Worm (Caenorhabditis elegans): ENCODE data around the gene F57G9.3.

The F57G9.3 gene

DNA sequence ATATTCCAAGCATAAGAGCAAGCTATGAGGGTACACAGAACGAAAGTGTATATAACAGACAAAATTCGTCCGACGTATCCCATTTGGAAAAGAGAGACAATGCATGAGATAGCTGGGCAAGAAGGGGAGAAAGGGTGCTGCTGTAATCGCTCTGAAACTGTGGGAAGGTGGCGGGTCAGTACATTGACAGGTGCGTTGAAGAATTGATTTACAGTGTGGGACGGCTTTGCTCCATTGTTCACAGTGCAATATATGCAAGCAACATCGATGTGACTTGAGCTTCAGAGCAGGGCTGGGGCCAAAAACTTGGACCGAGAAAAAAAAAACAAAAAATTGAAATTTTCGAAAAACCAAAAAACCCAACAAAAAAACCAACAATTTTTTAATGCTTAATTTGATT is at the start of gene F57G9.3:
Gene F57G9.3 (minus strand): TSS at position 101 of the 400 bp plus-strand sequence.
- TF ChIP-seq ama-1 (optimal IDR thresholded peaks at IDR 0.05), result no peak
- TF ChIP-seq nhr-25 (tag; optimal IDR thresholded peaks at IDR 0.05), result no peak
- no peak for TF ChIP-seq ceh-16 (tag; optimal IDR thresholded peaks at IDR 0.05)
- no peak for TF ChIP-seq nhr-23 (tag; optimal IDR thresholded peaks at IDR 0.05)
- no peak for TF ChIP-seq zag-1 (tag; optimal IDR thresholded peaks at IDR 0.05)
- TF ChIP-seq fkh-10 (GFP tag; optimal IDR thresholded peaks at IDR 0.05), result no peak
- no peak for TF ChIP-seq nhr-67 (tag; optimal IDR thresholded peaks at IDR 0.05)
- TF ChIP-seq ztf-4 (tag; optimal IDR thresholded peaks at IDR 0.05), result no peak
- TF ChIP-seq snpc-4 (tag; optimal IDR thresholded peaks at IDR 0.05), result no peak
- TF ChIP-seq lsy-12 (tag; optimal IDR thresholded peaks at IDR 0.05), result no peak
- no peak for TF ChIP-seq fos-1 (tag; optimal IDR thresholded peaks at IDR 0.05)
- no peak for TF ChIP-seq ceh-82 (tag; optimal IDR thresholded peaks at IDR 0.05)
- no peak for TF ChIP-seq egl-5 (tag; optimal IDR thresholded peaks at IDR 0.05)
- no peak for TF ChIP-seq nhr-28 (tag; optimal IDR thresholded peaks at IDR 0.05)
- no peak for TF ChIP-seq unc-62 (GFP tag; optimal IDR thresholded peaks at IDR 0.05)
- no peak for TF ChIP-seq R02D3.7 (tag; optimal IDR thresholded peaks at IDR 0.05)

DNA sequence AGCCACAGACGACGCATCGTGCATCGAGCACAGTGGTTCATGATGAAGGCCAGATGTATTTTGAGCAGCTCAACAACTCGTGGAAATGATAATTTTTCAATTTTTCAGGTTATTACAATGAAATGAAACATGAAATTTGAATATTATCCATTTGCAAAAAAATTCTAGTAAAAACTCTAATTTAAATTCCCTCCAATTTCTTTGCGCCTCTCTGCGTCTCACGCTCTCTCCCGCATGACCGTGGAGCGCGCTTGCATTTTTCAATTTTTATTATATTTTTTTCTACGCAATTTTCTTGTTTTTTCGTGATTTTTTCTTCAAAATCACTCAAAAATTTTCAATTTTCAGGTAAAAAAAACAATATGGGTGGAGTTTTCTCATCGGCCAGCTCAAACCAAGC is 49.4 kb upstream of the F57G9.3 start, which contains the start of gene tag-281:
Gene tag-281 (plus strand): TSS at position 340 of the 400 bp plus-strand sequence.
- TF ChIP-seq ceh-82 (tag; optimal IDR thresholded peaks at IDR 0.05) (peak; percentile 44), ceh-28 (tag; optimal IDR thresholded peaks at IDR 0.05) (peak; percentile 52), fkh-10 (GFP tag; optimal IDR thresholded peaks at IDR 0.05) (peak; percentile 33), R02D3.7 (tag; optimal IDR thresholded peaks at IDR 0.05) (peak; percentile 72), elt-3 (tag; optimal IDR thresholded peaks at IDR 0.05) (no peak), aly-2 (tag; optimal IDR thresholded peaks at IDR 0.05) (no peak), jun-1 (tag; optimal IDR thresholded peaks at IDR 0.05) (peak; percentile 52), unc-62 (GFP tag; optimal IDR thresholded peaks at IDR 0.05) (no peak), egl-5 (tag; optimal IDR thresholded peaks at IDR 0.05) (peak; percentile 52), egl-27 (tag; optimal IDR thresholded peaks at IDR 0.05) (no peak), ama-1 (optimal IDR thresholded peaks at IDR 0.05) (no peak), skn-1 (tag; optimal IDR thresholded peaks at IDR 0.05) (peak; percentile 52), tbx-2 (tag; optimal IDR thresholded peaks at IDR 0.05) (peak; percentile 6), lin-39 (tag; optimal IDR thresholded peaks at IDR 0.05) (peak; percentile 49), nhr-12 (tag; optimal IDR thresholded peaks at IDR 0.05) (no peak), hmg-11 (tag; optimal IDR thresholded peaks at IDR 0.05) (peak; percentile 22), ceh-16 (tag; optimal IDR thresholded peaks at IDR 0.05) (no peak), nfya-1 (tag; optimal IDR thresholded peaks at IDR 0.05; ENCODE audit: insufficient read depth) (peak; percentile 90), ceh-9 (tag; optimal IDR thresholded peaks at IDR 0.05) (no peak), pha-4 (tag; optimal IDR thresholded peaks at IDR 0.05) (peak; percentile 87), snpc-4 (tag; optimal IDR thresholded peaks at IDR 0.05) (peak; percentile 69), nhr-11 (tag; optimal IDR thresholded peaks at IDR 0.05) (no peak), pqm-1 (tag; optimal IDR thresholded peaks at IDR 0.05) (peak; percentile 53), nhr-77 (tag; optimal IDR thresholded peaks at IDR 0.05) (no peak), nhr-23 (tag; optimal IDR thresholded peaks at IDR 0.05) (peak; percentile 91), fos-1 (tag; optimal IDR thresholded peaks at IDR 0.05) (no peak), lin-15B (tag; optimal IDR thresholded peaks at IDR 0.05) (peak; percentile 92), nhr-67 (tag; optimal IDR thresholded peaks at IDR 0.05) (no peak)

DNA sequence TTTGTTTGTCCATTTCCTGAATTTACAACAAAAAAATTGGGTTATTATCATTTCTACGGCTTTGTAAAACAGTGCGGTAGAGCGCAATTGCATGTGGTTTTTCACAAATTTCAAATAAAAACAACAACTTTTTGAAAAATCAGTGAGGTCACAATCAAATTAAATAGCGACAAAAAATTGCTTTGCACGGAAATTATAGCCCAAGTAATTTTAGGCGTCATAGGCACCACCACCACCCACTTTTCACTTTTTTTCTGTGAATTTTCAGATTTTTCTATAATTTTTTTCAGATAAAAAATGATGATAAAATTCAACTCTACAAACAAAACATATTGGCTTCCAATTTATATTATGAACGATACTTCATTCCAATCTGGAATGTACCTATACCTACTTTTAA is 47.3 kb upstream of the F57G9.3 start, which contains the start of gene sre-38:
Gene sre-38 (plus strand): TSS at position 301 of the 400 bp plus-strand sequence.
- TF ChIP-seq egl-5 (tag; optimal IDR thresholded peaks at IDR 0.05) (no peak), mml-1 (tag; optimal IDR thresholded peaks at IDR 0.05) (no peak), nhr-11 (tag; optimal IDR thresholded peaks at IDR 0.05) (no peak), hmg-11 (tag; optimal IDR thresholded peaks at IDR 0.05) (no peak), nhr-25 (tag; optimal IDR thresholded peaks at IDR 0.05) (no peak), ztf-11 (tag; optimal IDR thresholded peaks at IDR 0.05) (no peak), unc-39 (tag; optimal IDR thresholded peaks at IDR 0.05) (no peak), egl-27 (tag; optimal IDR thresholded peaks at IDR 0.05) (no peak), nhr-12 (tag; optimal IDR thresholded peaks at IDR 0.05) (no peak), lsy-12 (tag; optimal IDR thresholded peaks at IDR 0.05) (no peak), pqm-1 (tag; optimal IDR thresholded peaks at IDR 0.05) (no peak), nhr-77 (tag; optimal IDR thresholded peaks at IDR 0.05) (no peak), nhr-76 (tag; optimal IDR thresholded peaks at IDR 0.05) (no peak), nhr-43 (tag; optimal IDR thresholded peaks at IDR 0.05; ENCODE audit: poor library complexity, severe bottlenecking) (no peak), elt-2 (tag; optimal IDR thresholded peaks at IDR 0.05) (no peak), ceh-28 (tag; optimal IDR thresholded peaks at IDR 0.05) (no peak), fkh-10 (GFP tag; optimal IDR thresholded peaks at IDR 0.05) (no peak), ztf-4 (tag; optimal IDR thresholded peaks at IDR 0.05) (no peak), elt-3 (tag; optimal IDR thresholded peaks at IDR 0.05) (no peak), elt-1 (tag; optimal IDR thresholded peaks at IDR 0.05) (no peak)

All from whole organism, L3 larva.